Fruit fly (Drosophila melanogaster): ENCODE measurements around the gene Mi-2.
A peak's percentile ranks its signal among the peaks of the same experiment; 100 is the strongest.

Gene Mi-2

dm6 chr3L:19895556-19895995 is 14.4 kb downstream of the Mi-2 start (continued):
- TF ChIP-seq kah (GFP tag; optimal IDR thresholded peaks at IDR 0.05) (peak; percentile 66), ap (GFP tag; IDR thresholded peaks at IDR 0.05) (no peak), CoRest (tag; optimal IDR thresholded peaks at IDR 0.05) (no peak), Fer1 (GFP tag; optimal IDR thresholded peaks at IDR 0.05) (no peak), Gug (GFP tag; IDR thresholded peaks at IDR 0.05) (no peak), kay (GFP tag; optimal IDR thresholded peaks at IDR 0.05) (no peak), vfl (GFP tag; optimal IDR thresholded peaks at IDR 0.05) (no peak), Fer2 (tag; optimal IDR thresholded peaks at IDR 0.05) (no peak), CG13894 (tag; optimal IDR thresholded peaks at IDR 0.05) (no peak), Lhr (GFP tag; optimal IDR thresholded peaks at IDR 0.05) (no peak), CG11247 (GFP tag; IDR thresholded peaks at IDR 0.05) (no peak), gfzf (GFP tag; optimal IDR thresholded peaks at IDR 0.05) (no peak), jumu (GFP tag; optimal IDR thresholded peaks at IDR 0.05) (no peak), CG33557 (GFP tag; optimal IDR thresholded peaks at IDR 0.05) (peak; percentile 22), CG10366 (GFP tag; IDR thresholded peaks at IDR 0.05) (no peak), fu2 (GFP tag; optimal IDR thresholded peaks at IDR 0.05) (no peak), CG6683 (GFP tag; optimal IDR thresholded peaks at IDR 0.05) (no peak), Jarid2 (GFP tag; optimal IDR thresholded peaks at IDR 0.05) (no peak), B-H1 (GFP tag; IDR thresholded peaks at IDR 0.05) (no peak), pros (GFP tag; optimal IDR thresholded peaks at IDR 0.05) (peak; percentile 82), Ssrp (tag; optimal IDR thresholded peaks at IDR 0.05) (no peak), Rfx (GFP tag; IDR thresholded peaks at IDR 0.05) (peak; percentile 18; the same call in 1 of the 2 replicates), Trl (optimal IDR thresholded peaks at IDR 0.05) (peak; percentile 73 to 94), Trl (GFP tag; optimal IDR thresholded peaks at IDR 0.05) (peak; percentile 24), CG10267 (tag; optimal IDR thresholded peaks at IDR 0.05) (no peak), CG8478 (optimal IDR thresholded peaks at IDR 0.05) (no peak), CG6654 (GFP tag; optimal IDR thresholded peaks at IDR 0.05) (no peak), HLHmδ (GFP tag; optimal IDR thresholded peaks at IDR 0.05) (no peak), H15 (GFP tag; IDR thresholded peaks at IDR 0.05) (no peak), CG6765 (GFP tag; optimal IDR thresholded peaks at IDR 0.05) (no peak), dm (GFP tag; optimal IDR thresholded peaks at IDR 0.05) (no peak), CG9817 (tag; optimal IDR thresholded peaks at IDR 0.05) (no peak), CG42726 (GFP tag; IDR thresholded peaks at IDR 0.05; ENCODE audit: partially characterized antibody) (no peak), CG13424 (tag; optimal IDR thresholded peaks at IDR 0.05) (no peak), chm (GFP tag; IDR thresholded peaks at IDR 0.05) (no peak), CG3726 (GFP tag; IDR thresholded peaks at IDR 0.05) (no peak), hbn (GFP tag; IDR thresholded peaks at IDR 0.05; ENCODE audit: partially characterized antibody) (no peak), CG10274 (GFP tag; optimal IDR thresholded peaks at IDR 0.05) (no peak), CG1024 (GFP tag; IDR thresholded peaks at IDR 0.05) (no peak), Camta (GFP tag; optimal IDR thresholded peaks at IDR 0.05) (no peak), Opbp (GFP tag; IDR thresholded peaks at IDR 0.05; ENCODE audit: partially characterized antibody) (no peak), CG9437 (GFP tag; optimal IDR thresholded peaks at IDR 0.05) (no peak), CG2889 (GFP tag; IDR thresholded peaks at IDR 0.05) (no peak), Nf-YC (tag; optimal IDR thresholded peaks at IDR 0.05) (peak; percentile 95), gsb-n (tag; optimal IDR thresholded peaks at IDR 0.05) (no peak), Six4 (GFP tag; optimal IDR thresholded peaks at IDR 0.05) (no peak), sna (GFP tag; IDR thresholded peaks at IDR 0.05; ENCODE audit: partially characterized antibody) (0 out of 2 replicates have a peak, but pooled peaks have one; percentile 16), CG4854 (GFP tag; optimal IDR thresholded peaks at IDR 0.05) (no peak), Elba2 (GFP tag; optimal IDR thresholded peaks at IDR 0.05) (no peak), CG12391 (tag; optimal IDR thresholded peaks at IDR 0.05) (no peak), CG30431 (GFP tag; optimal IDR thresholded peaks at IDR 0.05) (no peak), CG16779 (GFP tag; IDR thresholded peaks at IDR 0.05) (no peak)

All from whole organism, embryonic.